Fruit fly (Drosophila melanogaster) whole organism, embryonic: Measurements from ENCODE around the gene CG43095.

Source experiments
- CG10565 ChIP-seq: fragments of 200-800 bp; sonication (Bioruptor generic); optimal IDR thresholded peaks from 3 replicates; lab custom pipeline; 2016; ENCODE audit warnings: missing biosample characterization, mild to moderate bottlenecking, missing genetic modification characterization
- CG10654 ChIP-seq: fragments of 200-800 bp; sonication (Bioruptor generic); optimal IDR thresholded peaks from 2 replicates; lab custom pipeline; 2016; ENCODE audit warnings: missing biosample characterization, missing genetic modification characterization
- CG11723 ChIP-seq: fragments of 200-800 bp; sonication (Bioruptor generic); optimal IDR thresholded peaks from 2 replicates; lab custom pipeline; 2017; ENCODE audit warnings: missing biosample characterization, mild to moderate bottlenecking, missing genetic modification characterization
- CG12391 ChIP-seq: fragments of 200-800 bp; sonication (Bioruptor generic); optimal IDR thresholded peaks from 3 replicates; lab custom pipeline; 2018; ENCODE audit warnings: missing biosample characterization, mild to moderate bottlenecking, missing genetic modification characterization, moderate library complexity
- CG12659 ChIP-seq: fragments of 200-800 bp; sonication (Bioruptor generic); optimal IDR thresholded peaks from 3 replicates; lab custom pipeline; 2017; ENCODE audit warnings: mild to moderate bottlenecking, missing biosample characterization, missing genetic modification reagents, missing genetic modification characterization
- CG13287 ChIP-seq: fragments of 200-800 bp; sonication (Bioruptor generic); IDR thresholded peaks from 2 replicates; pipeline ENCODE4 v1.3.6; 2022; ENCODE audit warnings: missing biosample characterization, missing genetic modification characterization; ENCODE audit not compliant: partially characterized antibody
- CG13296 ChIP-seq: fragments of 200-800 bp; sonication (Bioruptor generic); optimal IDR thresholded peaks from 3 replicates; lab custom pipeline; 2018; ENCODE audit warnings: missing biosample characterization, mild to moderate bottlenecking, missing genetic modification characterization
- CG14050 ChIP-seq: fragments of 200-800 bp; sonication (Bioruptor generic); IDR thresholded peaks from 3 replicates; pipeline ENCODE4 v1.3.6; 2022; ENCODE audit warnings: missing biosample characterization, missing genetic modification characterization
- CG15011 ChIP-seq: fragments of 200-800 bp; sonication (Bioruptor generic); optimal IDR thresholded peaks from 3 replicates; lab custom pipeline; 2018; ENCODE audit warnings: missing biosample characterization, mild to moderate bottlenecking, missing genetic modification characterization
- CG1792 ChIP-seq: fragments of 200-800 bp; sonication (Bioruptor generic); optimal IDR thresholded peaks from 2 replicates; lab custom pipeline; 2016; ENCODE audit warnings: missing biosample characterization, missing genetic modification characterization
- CG2116 ChIP-seq: fragments of 200-800 bp; sonication (Bioruptor generic); optimal IDR thresholded peaks from 3 replicates; lab custom pipeline; 2018; ENCODE audit warnings: missing biosample characterization, mild to moderate bottlenecking, missing genetic modification characterization
- CG2678 ChIP-seq: fragments of 200-800 bp; sonication (Bioruptor generic); optimal IDR thresholded peaks from 3 replicates; lab custom pipeline; 2019; ENCODE audit warnings: missing biosample characterization, mild to moderate bottlenecking, missing genetic modification characterization, moderate library complexity
- CG30020 ChIP-seq: fragments of 200-800 bp; optimal IDR thresholded peaks from 2 replicates; lab custom pipeline; 2019; ENCODE audit warnings: missing biosample characterization, mild to moderate bottlenecking, missing genetic modification characterization, moderate library complexity
- CG30403 ChIP-seq: fragments of 200-800 bp; sonication (Bioruptor generic); optimal IDR thresholded peaks from 3 replicates; lab custom pipeline; 2016; ENCODE audit warnings: missing biosample characterization, missing genetic modification characterization
- CG31441 ChIP-seq: fragments of 200-800 bp; sonication (Bioruptor generic); IDR thresholded peaks from 2 replicates; pipeline ENCODE4 v1.3.6; 2022; ENCODE audit warnings: missing biosample characterization, missing genetic modification characterization
- CG3995 ChIP-seq: fragments of 200-800 bp; sonication (Bioruptor generic); optimal IDR thresholded peaks from 3 replicates; lab custom pipeline; 2016; ENCODE audit warnings: missing biosample characterization, missing genetic modification characterization
- CG7839 ChIP-seq: fragments of 200-800 bp; sonication (Bioruptor generic); optimal IDR thresholded peaks from 3 replicates; lab custom pipeline; 2018; ENCODE audit warnings: missing biosample characterization, mild to moderate bottlenecking, missing genetic modification characterization, moderate library complexity
- CG8290 ChIP-seq, 3 experiments: fragments of 200-800 bp; sonication (Bioruptor generic); optimal IDR thresholded peaks; 2 replicates each; lab custom pipeline; 2016 to 2019; ENCODE audit warnings: missing biosample characterization in 3 of 3, missing genetic modification characterization in 3 of 3, mild to moderate bottlenecking in 2 of 3, moderate library complexity in 1 of 3
- CG9797 ChIP-seq: fragments of 200-800 bp; sonication (Bioruptor generic); optimal IDR thresholded peaks from 3 replicates; lab custom pipeline; 2018; ENCODE audit warnings: missing biosample characterization, mild to moderate bottlenecking, missing genetic modification characterization
- CoRest ChIP-seq: fragments of 200-800 bp; sonication (Bioruptor generic); optimal IDR thresholded peaks from 3 replicates; lab custom pipeline; 2018; ENCODE audit warnings: missing biosample characterization, mild to moderate bottlenecking, missing genetic modification characterization, moderate library complexity
- HLH54F ChIP-seq: fragments of 200-800 bp; sonication (Bioruptor generic); optimal IDR thresholded peaks from 3 replicates; lab custom pipeline; 2016; ENCODE audit warnings: missing biosample characterization, missing genetic modification characterization
- HLHmδ ChIP-seq: fragments of 200-800 bp; sonication (Bioruptor generic); optimal IDR thresholded peaks from 2 replicates; lab custom pipeline; 2018; ENCODE audit warnings: missing biosample characterization, mild to moderate bottlenecking, missing genetic modification characterization, moderate library complexity
- Optix ChIP-seq: fragments of 200-800 bp; sonication (Bioruptor generic); IDR thresholded peaks from 3 replicates; pipeline ENCODE4 v1.3.6; 2022; ENCODE audit warnings: missing biosample characterization, missing genetic modification characterization
- ash1 ChIP-seq: fragments of 200-800 bp; sonication (Bioruptor generic); optimal IDR thresholded peaks from 2 replicates; lab custom pipeline; 2018; ENCODE audit warnings: missing biosample characterization, mild to moderate bottlenecking, missing genetic modification characterization
- cas ChIP-seq: fragments of 200-800 bp; sonication (Bioruptor generic); IDR thresholded peaks from 2 replicates; pipeline ENCODE4 v1.3.6; 2022; ENCODE audit warnings: missing biosample characterization, missing genetic modification characterization
- chif ChIP-seq, 2 experiments: fragments of 200-800 bp; sonication (Bioruptor generic); optimal IDR thresholded peaks; 3 replicates each; lab custom pipeline; 2016; ENCODE audit warnings: missing biosample characterization in 2 of 2, missing genetic modification characterization in 2 of 2
- gem ChIP-seq: fragments of 200-800 bp; sonication (Bioruptor generic); optimal IDR thresholded peaks from 2 replicates; lab custom pipeline; 2019; ENCODE audit warnings: missing biosample characterization, mild to moderate bottlenecking, missing genetic modification characterization, moderate library complexity
- gfzf ChIP-seq: fragments of 200-800 bp; sonication (Bioruptor generic); optimal IDR thresholded peaks from 2 replicates; lab custom pipeline; 2016; ENCODE audit warnings: missing biosample characterization, mild to moderate bottlenecking, missing genetic modification characterization, moderate library complexity
- gsb ChIP-seq: fragments of 200-800 bp; sonication (Bioruptor generic); IDR thresholded peaks from 2 replicates; pipeline ENCODE4 v1.3.6; 2022; ENCODE audit warnings: missing biosample characterization, missing genetic modification characterization
- hbn ChIP-seq: fragments of 200-800 bp; sonication (Bioruptor generic); IDR thresholded peaks from 2 replicates; pipeline ENCODE4 v1.3.6; 2022; ENCODE audit warnings: missing biosample characterization, missing genetic modification characterization; ENCODE audit not compliant: partially characterized antibody
- hth ChIP-seq: fragments of >200 bp; optimal IDR thresholded peaks from 2 replicates; lab custom pipeline; 2017; ENCODE audit warnings: inconsistent platforms
- insv ChIP-seq, 2 experiments: fragments of 200-800 bp; sonication (Bioruptor generic); optimal IDR thresholded peaks; 3 replicates each; lab custom pipeline; 2016 to 2018; ENCODE audit warnings: missing biosample characterization in 2 of 2, missing genetic modification characterization in 2 of 2
- inv ChIP-seq: fragments of 200-800 bp; sonication (Bioruptor generic); IDR thresholded peaks from 2 replicates; pipeline ENCODE4 v1.3.6; 2022; ENCODE audit warnings: missing biosample characterization, missing genetic modification characterization; ENCODE audit not compliant: partially characterized antibody
- lola ChIP-seq, 3 experiments: fragments of >200 bp in 2 of 3; fragments of 200-800 bp in 1 of 3; sonication (Bioruptor generic) in 1 of 3; optimal IDR thresholded peaks; 2 replicates each; lab custom pipeline; 2017 to 2019; ENCODE audit warnings: missing biosample characterization in 3 of 3, missing genetic modification characterization in 3 of 3, mild to moderate bottlenecking in 1 of 3, moderate library complexity in 1 of 3
- lov ChIP-seq, 2 experiments: fragments of 200-800 bp in 1 of 2; fragments of >200 bp in 1 of 2; sonication (Bioruptor generic) in 1 of 2; IDR thresholded peaks in 1 of 2; optimal IDR thresholded peaks in 1 of 2; 2 replicates in 1 of 2; 3 replicates in 1 of 2; pipeline versions ENCODE4 v1.3.6 to Lab custom; 2017 to 2022; ENCODE audit warnings: missing biosample characterization in 1 of 2, missing genetic modification characterization in 1 of 2
- mld ChIP-seq: fragments of 200-800 bp; sonication (Bioruptor generic); IDR thresholded peaks from 3 replicates; pipeline ENCODE4 v1.3.6; 2022; ENCODE audit warnings: missing biosample characterization, missing genetic modification characterization; ENCODE audit not compliant: partially characterized antibody
- nmo ChIP-seq: fragments of 200-800 bp; sonication (Bioruptor generic); optimal IDR thresholded peaks from 2 replicates; lab custom pipeline; 2018; ENCODE audit warnings: missing biosample characterization, mild to moderate bottlenecking, missing genetic modification characterization, moderate library complexity
- pfk ChIP-seq: fragments of 200-800 bp; sonication (Bioruptor generic); optimal IDR thresholded peaks from 2 replicates; lab custom pipeline; 2018; ENCODE audit warnings: missing biosample characterization, mild to moderate bottlenecking, missing genetic modification characterization, moderate library complexity
- pita ChIP-seq: fragments of 200-800 bp; sonication (Bioruptor generic); optimal IDR thresholded peaks from 2 replicates; lab custom pipeline; 2017; ENCODE audit warnings: missing biosample characterization, mild to moderate bottlenecking, missing genetic modification characterization
- prd ChIP-seq, 3 experiments: fragments of >200 bp in 2 of 3; fragments of 200-800 bp in 1 of 3; sonication (Bioruptor generic) in 1 of 3; optimal IDR thresholded peaks in 2 of 3; IDR thresholded peaks in 1 of 3; 2 replicates in 2 of 3; 3 replicates in 1 of 3; pipeline versions ENCODE4 v1.3.6 to Lab custom; 2017 to 2022; ENCODE audit warnings: missing biosample characterization in 1 of 3, missing genetic modification characterization in 1 of 3
- pzg ChIP-seq: fragments of 200-800 bp; sonication (Bioruptor generic); optimal IDR thresholded peaks from 3 replicates; lab custom pipeline; 2018; ENCODE audit warnings: missing biosample characterization, mild to moderate bottlenecking, missing genetic modification characterization, moderate library complexity
- salm ChIP-seq: fragments of 200-800 bp; sonication (Bioruptor generic); optimal IDR thresholded peaks from 2 replicates; lab custom pipeline; 2018; ENCODE audit warnings: missing biosample characterization, mild to moderate bottlenecking, missing genetic modification characterization
- sob ChIP-seq: fragments of 200-800 bp; sonication (Bioruptor generic); IDR thresholded peaks from 2 replicates; pipeline ENCODE4 v1.3.6; 2022; ENCODE audit warnings: missing biosample characterization, missing genetic modification characterization
- stwl ChIP-seq: fragments of 200-800 bp; sonication (Bioruptor generic); optimal IDR thresholded peaks from 3 replicates; lab custom pipeline; 2018; ENCODE audit warnings: missing biosample characterization, mild to moderate bottlenecking, missing genetic modification characterization, moderate library complexity
- unc-4 ChIP-seq: fragments of 200-800 bp; sonication (Bioruptor generic); IDR thresholded peaks from 2 replicates; pipeline ENCODE4 v1.3.6; 2022; ENCODE audit warnings: missing biosample characterization, missing genetic modification characterization; ENCODE audit not compliant: partially characterized antibody
- vfl ChIP-seq: fragments of 200-800 bp; sonication (Bioruptor generic); optimal IDR thresholded peaks from 2 replicates; lab custom pipeline; 2016; ENCODE audit warnings: missing biosample characterization, missing genetic modification characterization

CG43095 gene

DNA sequence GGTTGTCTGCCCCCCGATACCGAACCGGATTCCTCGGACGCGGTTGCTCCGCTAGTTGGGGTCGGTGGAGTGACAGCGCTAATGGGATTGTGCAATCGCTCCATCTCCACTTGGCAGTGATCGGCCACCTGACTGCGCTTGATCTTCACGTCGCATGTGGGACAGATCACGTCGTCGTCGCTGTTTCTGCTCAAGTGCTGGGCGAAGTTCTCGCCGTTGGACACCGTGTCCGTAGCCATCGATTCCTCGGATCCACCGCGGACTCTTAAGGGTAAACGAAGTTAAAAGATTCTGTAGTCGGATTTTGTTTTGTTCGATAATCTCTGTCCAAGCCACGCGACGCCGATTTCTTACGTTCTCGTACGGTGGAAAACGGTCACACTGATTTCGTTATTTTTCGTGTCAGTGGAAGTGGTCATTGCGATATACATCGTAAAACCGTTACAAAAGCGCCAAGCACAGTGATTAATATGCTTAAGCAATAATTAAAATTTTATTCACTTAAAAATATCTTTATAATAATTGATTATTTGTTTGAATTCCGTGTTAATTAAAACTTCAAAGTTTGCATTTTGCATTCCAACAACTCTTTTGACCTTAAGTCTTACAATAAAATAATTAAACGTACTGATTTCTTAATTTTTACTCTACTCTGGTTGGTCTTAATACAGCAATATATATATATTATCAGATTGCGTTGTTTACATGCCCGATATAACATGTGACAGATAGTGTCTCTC, 45.4 kb downstream of the CG43095 start, which contains the start of gene RNF220 (continued):
- TF ChIP-seq CG12659 (GFP tag; lab: Kevin White, UChicago), result peak; percentile 33
- TF ChIP-seq prd (optimal IDR thresholded peaks at IDR 0.05; lab: Kevin White, UChicago), result no peak
- TF ChIP-seq prd (GFP tag; IDR thresholded peaks at IDR 0.05; lab: Robert Waterston, UW), result peak; percentile 7; the same call in 1 of the 3 replicates
- peak; percentile 45 for TF ChIP-seq nmo (GFP tag; lab: Kevin White, UChicago)
- TF ChIP-seq lov (optimal IDR thresholded peaks at IDR 0.05; lab: Kevin White, UChicago), result no peak
- no peak for TF ChIP-seq lov (GFP tag; IDR thresholded peaks at IDR 0.05; lab: Robert Waterston, UW)
- TF ChIP-seq chif (GFP tag; optimal IDR thresholded peaks at IDR 0.05; lab: Kevin White, UChicago), result no peak
- TF ChIP-seq gem (tag; lab: Kevin White, UChicago), result peak; percentile 49
- TF ChIP-seq HLHmδ (GFP tag; lab: Kevin White, UChicago), result no peak
- peak; percentile 58; the same call in 1 of the 2 replicates for TF ChIP-seq CG31441 (GFP tag; lab: Robert Waterston, UW)
- no peak for TF ChIP-seq CG8290 (GFP tag; optimal IDR thresholded peaks at IDR 0.05; lab: Kevin White, UChicago)
- TF ChIP-seq CG8290 (tag; optimal IDR thresholded peaks at IDR 0.05; lab: Kevin White, UChicago), result peak in 1 of 2 experiments; percentile 1
- TF ChIP-seq CG30403 (GFP tag; lab: Kevin White, UChicago), result peak; percentile 54
- TF ChIP-seq stwl (tag; lab: Kevin White, UChicago), result no peak
- TF ChIP-seq CG2678 (tag; lab: Kevin White, UChicago), result peak; percentile 35
- no peak for TF ChIP-seq CG1792 (GFP tag; lab: Kevin White, UChicago)
- no peak for TF ChIP-seq ash1 (GFP tag; lab: Kevin White, UChicago)
- TF ChIP-seq gsb (GFP tag; lab: Robert Waterston, UW), result no peak
- no peak for TF ChIP-seq vfl (GFP tag; lab: Kevin White, UChicago)
- TF ChIP-seq CG7839 (tag; lab: Kevin White, UChicago), result peak; percentile 39
- no peak for TF ChIP-seq hth (lab: Kevin White, UChicago)
- peak; percentile 48; the same call in 1 of the 2 replicates for TF ChIP-seq inv
- TF ChIP-seq CG14050 (GFP tag; lab: Robert Waterston, UW), result no peak
- TF ChIP-seq CG9797 (GFP tag; lab: Kevin White, UChicago), result peak; percentile 59
- no peak for TF ChIP-seq insv (GFP tag; optimal IDR thresholded peaks at IDR 0.05; lab: Kevin White, UChicago)
- peak; percentile 50 for TF ChIP-seq unc-4
- peak; percentile 60 for TF ChIP-seq hbn
- peak; percentile 46 for TF ChIP-seq CG2116
- TF ChIP-seq pfk, result no peak
- peak; percentile 51 for TF ChIP-seq pzg (GFP tag; lab: Kevin White, UChicago)
- TF ChIP-seq HLH54F (GFP tag; lab: Kevin White, UChicago), result no peak
- peak in 1 of 3 experiments; percentile 16 for TF ChIP-seq lola (GFP tag; optimal IDR thresholded peaks at IDR 0.05; lab: Kevin White, UChicago)
- no peak for TF ChIP-seq CG12391
- TF ChIP-seq CG13287 (GFP tag; lab: Robert Waterston, UW), result peak; percentile 70
- no peak for TF ChIP-seq cas (GFP tag; lab: Robert Waterston, UW)
- no peak for TF ChIP-seq CG11723 (GFP tag; lab: Kevin White, UChicago)
- TF ChIP-seq CG30020 (tag; lab: Kevin White, UChicago), result peak; percentile 6
- TF ChIP-seq CG10654 (GFP tag; lab: Kevin White, UChicago), result no peak
- TF ChIP-seq CG3995 (GFP tag; lab: Kevin White, UChicago), result peak; percentile 93
- TF ChIP-seq Optix (GFP tag; lab: Robert Waterston, UW), result no peak
- TF ChIP-seq salm (tag; lab: Kevin White, UChicago), result no peak
- TF ChIP-seq CG13296 (GFP tag; lab: Kevin White, UChicago), result no peak
- TF ChIP-seq gfzf (GFP tag; lab: Kevin White, UChicago), result peak; percentile 73
- TF ChIP-seq mld (GFP tag; lab: Robert Waterston, UW), result peak; percentile 58; the same call in 1 of the 3 replicates
- no peak for TF ChIP-seq sob (GFP tag; lab: Robert Waterston, UW)
- peak; percentile 55 for TF ChIP-seq CoRest
- TF ChIP-seq pita (GFP tag; lab: Kevin White, UChicago), result no peak
- TF ChIP-seq CG15011 (GFP tag; lab: Kevin White, UChicago), result no peak
- TF ChIP-seq CG10565 (GFP tag; lab: Kevin White, UChicago), result no peak
